Fruit fly (Drosophila melanogaster) whole organism, embryonic: Measurements from ENCODE around the gene NijB.

Experiments used
- C15 ChIP-seq: fragments of 200-800 bp; sonication (Bioruptor generic); IDR thresholded peaks from 3 replicates; pipeline ENCODE4 v1.3.6; 2022; ENCODE audit warnings: missing biosample characterization, missing genetic modification characterization
- CG10321 ChIP-seq: fragments of 200-800 bp; sonication (Bioruptor generic); IDR thresholded peaks from 2 replicates; pipeline ENCODE4 v1.3.6; 2022; ENCODE audit warnings: missing biosample characterization, missing genetic modification characterization
- CG10654 ChIP-seq: fragments of 200-800 bp; sonication (Bioruptor generic); optimal IDR thresholded peaks from 2 replicates; lab custom pipeline; 2016; ENCODE audit warnings: missing biosample characterization, missing genetic modification characterization
- CG11398 ChIP-seq: fragments of 200-800 bp; sonication (Bioruptor generic); optimal IDR thresholded peaks from 2 replicates; lab custom pipeline; 2016; ENCODE audit warnings: missing biosample characterization, missing genetic modification characterization
- CG12299 ChIP-seq: fragments of 200-800 bp; sonication (Bioruptor generic); optimal IDR thresholded peaks from 2 replicates; lab custom pipeline; 2018; ENCODE audit warnings: missing biosample characterization, mild to moderate bottlenecking, missing genetic modification characterization
- CG12659 ChIP-seq: fragments of 200-800 bp; sonication (Bioruptor generic); optimal IDR thresholded peaks from 3 replicates; lab custom pipeline; 2017; ENCODE audit warnings: mild to moderate bottlenecking, missing biosample characterization, missing genetic modification reagents, missing genetic modification characterization
- CG13296 ChIP-seq: fragments of 200-800 bp; sonication (Bioruptor generic); optimal IDR thresholded peaks from 3 replicates; lab custom pipeline; 2018; ENCODE audit warnings: missing biosample characterization, mild to moderate bottlenecking, missing genetic modification characterization
- CG30403 ChIP-seq: fragments of 200-800 bp; sonication (Bioruptor generic); optimal IDR thresholded peaks from 3 replicates; lab custom pipeline; 2016; ENCODE audit warnings: missing biosample characterization, missing genetic modification characterization
- CG3163 ChIP-seq: fragments of 200-800 bp; sonication (Bioruptor generic); optimal IDR thresholded peaks from 3 replicates; lab custom pipeline; 2016; ENCODE audit warnings: missing biosample characterization, missing genetic modification characterization
- CG4282 ChIP-seq: fragments of 200-800 bp; sonication (Bioruptor generic); optimal IDR thresholded peaks from 2 replicates; lab custom pipeline; 2016; ENCODE audit warnings: missing biosample characterization, missing genetic modification characterization
- CG4328 ChIP-seq: fragments of 200-800 bp; sonication (Bioruptor generic); optimal IDR thresholded peaks from 3 replicates; lab custom pipeline; 2017; ENCODE audit warnings: missing biosample characterization, missing genetic modification reagents, missing genetic modification characterization
- CG4707 ChIP-seq: fragments of 200-800 bp; sonication (Bioruptor generic); optimal IDR thresholded peaks from 2 replicates; lab custom pipeline; 2018; ENCODE audit warnings: missing biosample characterization, mild to moderate bottlenecking, missing genetic modification characterization, moderate library complexity
- CG6254 ChIP-seq: fragments of 200-800 bp; sonication (Bioruptor generic); optimal IDR thresholded peaks from 3 replicates; lab custom pipeline; 2017; ENCODE audit warnings: mild to moderate bottlenecking, missing biosample characterization, missing genetic modification reagents, missing genetic modification characterization
- CG6854 ChIP-seq: fragments of 200-800 bp; sonication (Bioruptor generic); optimal IDR thresholded peaks from 3 replicates; lab custom pipeline; 2017; ENCODE audit warnings: missing biosample characterization, mild to moderate bottlenecking, missing genetic modification characterization
- CG7839 ChIP-seq: fragments of 200-800 bp; sonication (Bioruptor generic); optimal IDR thresholded peaks from 3 replicates; lab custom pipeline; 2018; ENCODE audit warnings: missing biosample characterization, mild to moderate bottlenecking, missing genetic modification characterization, moderate library complexity
- CG7928 ChIP-seq: fragments of 200-800 bp; sonication (Bioruptor generic); optimal IDR thresholded peaks from 2 replicates; lab custom pipeline; 2017; ENCODE audit warnings: missing biosample characterization, mild to moderate bottlenecking, missing genetic modification characterization
- CG8089 ChIP-seq: fragments of 200-800 bp; sonication (Bioruptor generic); optimal IDR thresholded peaks from 3 replicates; lab custom pipeline; 2016; ENCODE audit warnings: missing biosample characterization, missing genetic modification characterization
- CG8944 ChIP-seq: fragments of 200-800 bp; sonication (Bioruptor generic); optimal IDR thresholded peaks from 3 replicates; lab custom pipeline; 2016; ENCODE audit warnings: missing biosample characterization, missing genetic modification characterization
- CG9932 ChIP-seq: fragments of 200-800 bp; sonication (Bioruptor generic); IDR thresholded peaks from 2 replicates; pipeline ENCODE4 v1.3.6; 2022; ENCODE audit warnings: missing biosample characterization, missing genetic modification characterization
- Deaf1 ChIP-seq: fragments of 200-800 bp; optimal IDR thresholded peaks from 3 replicates; lab custom pipeline; 2019; ENCODE audit warnings: missing biosample characterization, mild to moderate bottlenecking, missing genetic modification characterization, moderate library complexity
- H15 ChIP-seq: fragments of 200-800 bp; sonication (Bioruptor generic); IDR thresholded peaks from 3 replicates; pipeline ENCODE4 v1.3.6; 2022; ENCODE audit warnings: missing biosample characterization, missing genetic modification characterization
- HLHmδ ChIP-seq: fragments of 200-800 bp; sonication (Bioruptor generic); optimal IDR thresholded peaks from 2 replicates; lab custom pipeline; 2018; ENCODE audit warnings: missing biosample characterization, mild to moderate bottlenecking, missing genetic modification characterization, moderate library complexity
- Hmr ChIP-seq: fragments of 200-800 bp; sonication (Bioruptor generic); optimal IDR thresholded peaks from 3 replicates; lab custom pipeline; 2017; ENCODE audit warnings: mild to moderate bottlenecking, missing biosample characterization, missing genetic modification reagents, missing genetic modification characterization
- Hr78 ChIP-seq, 2 experiments: fragments of 200-800 bp in 1 of 2; fragments of >200 bp in 1 of 2; sonication (Bioruptor generic) in 1 of 2; optimal IDR thresholded peaks; 2 replicates each; lab custom pipeline; 2017 to 2019; ENCODE audit warnings: missing biosample characterization in 2 of 2, missing genetic modification characterization in 2 of 2, mild to moderate bottlenecking in 1 of 2, moderate library complexity in 1 of 2
- Lpt ChIP-seq: fragments of >200 bp; optimal IDR thresholded peaks from 2 replicates; lab custom pipeline; 2018; ENCODE audit warnings: missing biosample characterization, missing genetic modification characterization
- Max ChIP-seq: fragments of 200-800 bp; sonication (Bioruptor generic); optimal IDR thresholded peaks from 2 replicates; lab custom pipeline; 2016; ENCODE audit warnings: missing biosample characterization, mild to moderate bottlenecking, missing genetic modification characterization
- Meics ChIP-seq: fragments of 200-800 bp; sonication (Bioruptor generic); optimal IDR thresholded peaks from 2 replicates; lab custom pipeline; 2017; ENCODE audit warnings: missing biosample characterization, mild to moderate bottlenecking, missing genetic modification characterization
- NfI ChIP-seq: fragments of 200-800 bp; sonication (Bioruptor generic); optimal IDR thresholded peaks from 3 replicates; lab custom pipeline; 2018; ENCODE audit warnings: missing biosample characterization, mild to moderate bottlenecking, missing genetic modification characterization, moderate library complexity
- Optix ChIP-seq: fragments of 200-800 bp; sonication (Bioruptor generic); IDR thresholded peaks from 3 replicates; pipeline ENCODE4 v1.3.6; 2022; ENCODE audit warnings: missing biosample characterization, missing genetic modification characterization
- Poxn ChIP-seq: fragments of 200-800 bp; sonication (Bioruptor generic); IDR thresholded peaks from 2 replicates; pipeline ENCODE4 v1.3.6; 2022; ENCODE audit warnings: missing biosample characterization, missing genetic modification characterization
- Sox100B ChIP-seq: fragments of 200-800 bp; sonication (Bioruptor generic); optimal IDR thresholded peaks from 3 replicates; lab custom pipeline; 2018; ENCODE audit warnings: missing biosample characterization, mild to moderate bottlenecking, missing genetic modification characterization
- al ChIP-seq: fragments of 200-800 bp; sonication (Bioruptor generic); IDR thresholded peaks from 2 replicates; pipeline ENCODE4 v1.3.6; 2022; ENCODE audit warnings: missing biosample characterization, missing genetic modification characterization
- chif ChIP-seq, 2 experiments: fragments of 200-800 bp; sonication (Bioruptor generic); optimal IDR thresholded peaks; 3 replicates each; lab custom pipeline; 2016; ENCODE audit warnings: missing biosample characterization in 2 of 2, missing genetic modification characterization in 2 of 2
- corto ChIP-seq: fragments of 200-800 bp; sonication (Bioruptor generic); optimal IDR thresholded peaks from 2 replicates; lab custom pipeline; 2016; ENCODE audit warnings: missing biosample characterization, mild to moderate bottlenecking, missing genetic modification characterization, moderate library complexity
- dmrt11E ChIP-seq: fragments of 200-800 bp; sonication (Bioruptor generic); optimal IDR thresholded peaks from 3 replicates; lab custom pipeline; 2018; ENCODE audit warnings: missing biosample characterization, mild to moderate bottlenecking, missing genetic modification characterization, moderate library complexity
- dysf ChIP-seq: fragments of 200-800 bp; sonication (Bioruptor generic); IDR thresholded peaks from 3 replicates; pipeline ENCODE4 v1.3.6; 2022; ENCODE audit warnings: missing biosample characterization, missing genetic modification characterization
- eve ChIP-seq, 2 experiments: fragments of >200 bp; optimal IDR thresholded peaks; 2 replicates each; lab custom pipeline; 2017; ENCODE audit warnings: missing biosample characterization in 2 of 2, missing genetic modification characterization in 2 of 2
- exex ChIP-seq: fragments of 200-800 bp; sonication (Bioruptor generic); optimal IDR thresholded peaks from 4 replicates; lab custom pipeline; 2018; ENCODE audit warnings: missing biosample characterization, mild to moderate bottlenecking, missing genetic modification characterization, moderate library complexity
- lilli ChIP-seq: fragments of 200-800 bp; sonication (Bioruptor generic); optimal IDR thresholded peaks from 3 replicates; lab custom pipeline; 2016; ENCODE audit warnings: missing biosample characterization, missing genetic modification characterization
- org-1 ChIP-seq: fragments of 200-800 bp; sonication (Bioruptor generic); optimal IDR thresholded peaks from 2 replicates; lab custom pipeline; 2017; ENCODE audit warnings: missing biosample characterization, missing genetic modification characterization
- peb ChIP-seq: fragments of 200-800 bp; sonication (Bioruptor generic); IDR thresholded peaks from 2 replicates; pipeline ENCODE4 v1.3.6; 2022; ENCODE audit warnings: missing biosample characterization, missing genetic modification characterization
- ranshi ChIP-seq: fragments of 200-800 bp; sonication (Bioruptor generic); IDR thresholded peaks from 2 replicates; pipeline ENCODE4 v1.3.6; 2022; ENCODE audit warnings: missing biosample characterization, missing genetic modification characterization
- sc ChIP-seq, 3 experiments: fragments of >200 bp in 2 of 3; fragments of 200-800 bp in 1 of 3; sonication (Bioruptor generic) in 1 of 3; optimal IDR thresholded peaks; 2 replicates in 2 of 3; 3 replicates in 1 of 3; lab custom pipeline; 2017; ENCODE audit warnings: mild to moderate bottlenecking in 1 of 3, missing biosample characterization in 1 of 3, missing genetic modification characterization in 1 of 3, missing genetic modification reagents in 1 of 3
- sqz ChIP-seq: fragments of 200-800 bp; sonication (Bioruptor generic); optimal IDR thresholded peaks from 3 replicates; lab custom pipeline; 2018; ENCODE audit warnings: missing biosample characterization, mild to moderate bottlenecking, missing genetic modification characterization
- tll ChIP-seq, 2 experiments: fragments of 200-800 bp in 1 of 2; fragments of >200 bp in 1 of 2; sonication (Bioruptor generic) in 1 of 2; optimal IDR thresholded peaks; 2 replicates each; lab custom pipeline; 2017 to 2019; ENCODE audit warnings: missing biosample characterization in 2 of 2, missing genetic modification characterization in 2 of 2, mild to moderate bottlenecking in 1 of 2, moderate library complexity in 1 of 2
- trh ChIP-seq: fragments of 200-800 bp; sonication (Bioruptor generic); optimal IDR thresholded peaks from 2 replicates; lab custom pipeline; 2016; ENCODE audit warnings: missing biosample characterization, missing genetic modification characterization
- unpg ChIP-seq: fragments of 200-800 bp; sonication (Bioruptor generic); optimal IDR thresholded peaks from 3 replicates; lab custom pipeline; 2018; ENCODE audit warnings: missing biosample characterization, mild to moderate bottlenecking, missing genetic modification characterization, moderate library complexity
- wdn ChIP-seq: fragments of 200-800 bp; sonication (Bioruptor generic); IDR thresholded peaks from 2 replicates; pipeline ENCODE4 v1.3.6; 2022; ENCODE audit warnings: missing biosample characterization, missing genetic modification characterization
- z ChIP-seq: fragments of 200-800 bp; sonication (Bioruptor generic); IDR thresholded peaks from 3 replicates; pipeline ENCODE4 v1.3.6; 2022; ENCODE audit warnings: missing biosample characterization, missing genetic modification characterization
- zf30C ChIP-seq: fragments of 200-800 bp; sonication (Bioruptor generic); optimal IDR thresholded peaks from 3 replicates; lab custom pipeline; 2018; ENCODE audit warnings: missing biosample characterization, mild to moderate bottlenecking, missing genetic modification characterization

Gene NijB

DNA sequence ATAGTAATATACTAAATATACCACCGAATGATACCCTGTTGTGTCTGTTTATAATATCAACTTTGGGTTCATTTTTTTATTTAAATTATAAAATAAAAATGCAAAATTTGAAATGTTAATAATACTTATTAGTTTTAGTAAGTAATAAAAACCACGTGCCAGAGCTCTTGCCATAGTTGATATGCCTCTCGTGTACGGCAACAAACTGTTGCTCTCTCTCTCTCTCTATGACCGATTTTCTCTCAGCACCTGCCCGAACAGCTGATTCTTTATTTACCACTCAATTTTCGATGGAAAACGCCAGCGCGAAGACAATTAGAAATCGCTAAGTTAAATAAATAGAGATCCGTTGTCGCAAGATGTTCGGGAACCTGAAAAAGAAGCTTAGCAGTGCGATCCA is 24.7 kb upstream of the NijB start, which contains the start of gene Dysb (continued):
- TF ChIP-seq eve (GFP tag; optimal IDR thresholded peaks at IDR 0.05; lab: Kevin White, UChicago): no peak
- TF ChIP-seq CG7928 (GFP tag; lab: Kevin White, UChicago): peak; percentile 9
- no peak for TF ChIP-seq CG8089 (GFP tag; lab: Kevin White, UChicago)
- TF ChIP-seq CG4707 (GFP tag; lab: Kevin White, UChicago): peak; percentile 76
- TF ChIP-seq exex (tag; lab: Kevin White, UChicago): peak; percentile 57
- no peak for TF ChIP-seq CG4282 (GFP tag; lab: Kevin White, UChicago)
- peak; percentile 81 for TF ChIP-seq ranshi
- peak; percentile 84 for TF ChIP-seq CG30403 (GFP tag; lab: Kevin White, UChicago)
- TF ChIP-seq tll (GFP tag; optimal IDR thresholded peaks at IDR 0.05; lab: Kevin White, UChicago): no peak
- peak; percentile 82 for TF ChIP-seq sqz (GFP tag; lab: Kevin White, UChicago)
- TF ChIP-seq peb (GFP tag; lab: Robert Waterston, UW): peak; percentile 73
- peak; percentile 86 for TF ChIP-seq CG12299 (tag; lab: Kevin White, UChicago)
- peak; percentile 12 for TF ChIP-seq CG3163
- TF ChIP-seq HLHmδ (GFP tag; lab: Kevin White, UChicago): peak; percentile 61
- TF ChIP-seq H15 (GFP tag; lab: Robert Waterston, UW): peak; percentile 90
- TF ChIP-seq CG7839 (tag; lab: Kevin White, UChicago): peak; percentile 90
- peak; percentile 48; the same call in 1 of the 2 replicates for TF ChIP-seq Poxn (GFP tag; lab: Robert Waterston, UW)
- TF ChIP-seq Sox100B (GFP tag; lab: Kevin White, UChicago): peak; percentile 85
- peak; percentile 79 for TF ChIP-seq wdn (GFP tag; lab: Robert Waterston, UW)
- TF ChIP-seq dysf (GFP tag; lab: Robert Waterston, UW): peak; percentile 89
- peak; percentile 68 for TF ChIP-seq CG6854
- TF ChIP-seq C15 (GFP tag; lab: Robert Waterston, UW): peak; percentile 70; the same call in 1 of the 3 replicates
- TF ChIP-seq CG13296 (GFP tag; lab: Kevin White, UChicago): peak; percentile 92
- TF ChIP-seq z: peak; percentile 70; the same call in 1 of the 3 replicates
- TF ChIP-seq Meics (GFP tag; lab: Kevin White, UChicago): peak; percentile 89
- TF ChIP-seq NfI: peak; percentile 86
- TF ChIP-seq CG6254: peak; percentile 83
- no peak for TF ChIP-seq sc (optimal IDR thresholded peaks at IDR 0.05; lab: Kevin White, UChicago)
- peak; percentile 66 for TF ChIP-seq sc (GFP tag; optimal IDR thresholded peaks at IDR 0.05; lab: Kevin White, UChicago)
- peak; percentile 45 for TF ChIP-seq org-1
- peak; percentile 82 for TF ChIP-seq CG4328 (GFP tag; lab: Kevin White, UChicago)
- TF ChIP-seq CG9932: peak; percentile 92
- peak; percentile 85 for TF ChIP-seq al (GFP tag; lab: Robert Waterston, UW)
- no peak for TF ChIP-seq zf30C
- TF ChIP-seq Hmr (GFP tag; lab: Kevin White, UChicago): peak; percentile 91
- TF ChIP-seq unpg: peak; percentile 92
- TF ChIP-seq corto (GFP tag; lab: Kevin White, UChicago): no peak
- peak; percentile 84 for TF ChIP-seq lilli (GFP tag; lab: Kevin White, UChicago)
- TF ChIP-seq CG12659 (GFP tag; lab: Kevin White, UChicago): peak; percentile 91
- peak; percentile 17 for TF ChIP-seq trh
- TF ChIP-seq dmrt11E: peak; percentile 86
- no peak for TF ChIP-seq Lpt
- TF ChIP-seq Deaf1: peak; percentile 64
- peak; percentile 67 for TF ChIP-seq Max (GFP tag; lab: Kevin White, UChicago)
- peak in 1 of 2 experiments; percentile 56 for TF ChIP-seq Hr78 (GFP tag; optimal IDR thresholded peaks at IDR 0.05; lab: Kevin White, UChicago)
- peak; percentile 30 to 46 for TF ChIP-seq chif (GFP tag; optimal IDR thresholded peaks at IDR 0.05; lab: Kevin White, UChicago)
- TF ChIP-seq CG8944 (GFP tag; lab: Kevin White, UChicago): peak; percentile 34
- TF ChIP-seq CG10654 (GFP tag; lab: Kevin White, UChicago): peak; percentile 71
- peak; percentile 66 for TF ChIP-seq CG10321
- peak; percentile 58 for TF ChIP-seq CG11398 (GFP tag; lab: Kevin White, UChicago)
- TF ChIP-seq Optix: peak; percentile 84
